Worm (Caenorhabditis elegans) whole organism, late embryonic: ENCODE measurements around the gene elo-6.

Experiments used
- F13H6.1 ChIP-seq: sonication (generic microtip); optimal IDR thresholded peaks from 2 replicates; lab custom pipeline; 2016; ENCODE audit warnings: missing genetic modification characterization, missing compliant biosample characterization
- ama-1 ChIP-seq: fragments of 150-350 bp; optimal IDR thresholded peaks from 2 replicates; lab custom pipeline; 2014
- ceh-6 ChIP-seq: fragments of 200-800 bp; sonication (Bioruptor generic); optimal IDR thresholded peaks from 2 replicates; lab custom pipeline; 2018; ENCODE audit warnings: mild to moderate bottlenecking, missing genetic modification characterization, missing compliant biosample characterization
- elt-2 ChIP-seq: sonication (generic microtip); optimal IDR thresholded peaks from 2 replicates; lab custom pipeline; 2016; ENCODE audit warnings: missing genetic modification reagents, missing genetic modification characterization, missing compliant biosample characterization
- ets-4 ChIP-seq: sonication (generic microtip); optimal IDR thresholded peaks from 2 replicates; lab custom pipeline; 2016; ENCODE audit warnings: missing genetic modification characterization, missing compliant biosample characterization
- fkh-10 ChIP-seq: fragments of 150-350 bp; optimal IDR thresholded peaks from 2 replicates; lab custom pipeline; 2014; ENCODE audit warnings: missing biosample characterization, missing genetic modification reagents, missing genetic modification characterization
- hlh-30 ChIP-seq: sonication (generic microtip); optimal IDR thresholded peaks from 2 replicates; lab custom pipeline; 2017; ENCODE audit warnings: antibody characterized with exemption, missing genetic modification characterization, missing compliant biosample characterization; ENCODE audit not compliant: insufficient read depth
- sox-4 ChIP-seq: sonication (generic microtip); optimal IDR thresholded peaks from 2 replicates; lab custom pipeline; 2017; ENCODE audit warnings: mild to moderate bottlenecking, missing genetic modification characterization, inconsistent platforms, missing compliant biosample characterization

ce11 chrIV:5388477-5389065 is at the start of gene elo-6:
- TF ChIP-seq elt-2 (tag; lab: Kevin White, UChicago) (no peak), ets-4 (tag; lab: Kevin White, UChicago) (no peak), F13H6.1 (tag; lab: Kevin White, UChicago) (no peak), sox-4 (no peak), ama-1 (lab: Kevin White, UChicago) (no peak), ceh-6 (GFP tag; lab: Kevin White, UChicago) (no peak), fkh-10 (GFP tag; lab: Kevin White, UChicago) (no peak), hlh-30 (tag; lab: Kevin White, UChicago) (no peak)
